Fruit fly (Drosophila melanogaster): ENCODE measurements around the gene Arp6.

Gene Arp6

dm6 chrX:15737110-15737509, at the start of gene Arp6:
Gene Arp6, minus strand, starts transcription at chrX:15737120.
- no peak for TF ChIP-seq bab1 (GFP tag; optimal IDR thresholded peaks at IDR 0.05)
- no peak for TF ChIP-seq CG12768 (GFP tag; optimal IDR thresholded peaks at IDR 0.05)
- TF ChIP-seq CG5204 (GFP tag; optimal IDR thresholded peaks at IDR 0.05), result no peak
- TF ChIP-seq CG7101 (tag; optimal IDR thresholded peaks at IDR 0.05), result no peak
- TF ChIP-seq Clk (GFP tag; optimal IDR thresholded peaks at IDR 0.05), result no peak
- no peak for TF ChIP-seq CG33017 (tag; optimal IDR thresholded peaks at IDR 0.05)
- TF ChIP-seq CG11617 (GFP tag; optimal IDR thresholded peaks at IDR 0.05), result no peak
- no peak for TF ChIP-seq CG14711 (tag; optimal IDR thresholded peaks at IDR 0.05)
- no peak for TF ChIP-seq pad (GFP tag; optimal IDR thresholded peaks at IDR 0.05)
- no peak for TF ChIP-seq Hr96 (GFP tag; optimal IDR thresholded peaks at IDR 0.05)
- no peak for TF ChIP-seq tj (GFP tag; optimal IDR thresholded peaks at IDR 0.05)
- TF ChIP-seq Mnt (GFP tag; optimal IDR thresholded peaks at IDR 0.05), result no peak
- TF ChIP-seq ovo (GFP tag; optimal IDR thresholded peaks at IDR 0.05), result no peak
- TF ChIP-seq Crg-1 (GFP tag; optimal IDR thresholded peaks at IDR 0.05), result no peak
- no peak for TF ChIP-seq cnc (optimal IDR thresholded peaks at IDR 0.05)
- no peak for TF ChIP-seq CG7045 (GFP tag; optimal IDR thresholded peaks at IDR 0.05)
- no peak for TF ChIP-seq toe (GFP tag; optimal IDR thresholded peaks at IDR 0.05)
- no peak for TF ChIP-seq cic (GFP tag; optimal IDR thresholded peaks at IDR 0.05)
- no peak for TF ChIP-seq CG1620 (GFP tag; optimal IDR thresholded peaks at IDR 0.05)

- no peak for TF ChIP-seq CG14711 (tag; optimal IDR thresholded peaks at IDR 0.05)
- no peak for TF ChIP-seq CG5204 (GFP tag; optimal IDR thresholded peaks at IDR 0.05)
- no peak for TF ChIP-seq cnc (optimal IDR thresholded peaks at IDR 0.05)
- no peak for TF ChIP-seq Crg-1 (GFP tag; optimal IDR thresholded peaks at IDR 0.05)
- TF ChIP-seq pad (GFP tag; optimal IDR thresholded peaks at IDR 0.05), result no peak
- no peak for TF ChIP-seq Clk (GFP tag; optimal IDR thresholded peaks at IDR 0.05)
- no peak for TF ChIP-seq CG11617 (GFP tag; optimal IDR thresholded peaks at IDR 0.05)
- no peak for TF ChIP-seq CG7101 (tag; optimal IDR thresholded peaks at IDR 0.05)
- TF ChIP-seq CG33017 (tag; optimal IDR thresholded peaks at IDR 0.05), result no peak
- no peak for TF ChIP-seq CG12768 (GFP tag; optimal IDR thresholded peaks at IDR 0.05)
- no peak for TF ChIP-seq cic (GFP tag; optimal IDR thresholded peaks at IDR 0.05)
- TF ChIP-seq Mnt (GFP tag; optimal IDR thresholded peaks at IDR 0.05), result no peak
- no peak for TF ChIP-seq tj (GFP tag; optimal IDR thresholded peaks at IDR 0.05)
- no peak for TF ChIP-seq CG1620 (GFP tag; optimal IDR thresholded peaks at IDR 0.05)
- TF ChIP-seq toe (GFP tag; optimal IDR thresholded peaks at IDR 0.05), result no peak
- no peak for TF ChIP-seq Hr96 (GFP tag; optimal IDR thresholded peaks at IDR 0.05)
Measured at dm6 chrX:15786242-15786641, 49.3 kb upstream of the Arp6 start.

- TF ChIP-seq bab1 (GFP tag; optimal IDR thresholded peaks at IDR 0.05) (peak; percentile 45), pad (GFP tag; optimal IDR thresholded peaks at IDR 0.05) (no peak)
Measured at dm6 chrX:15785429-15786239, 48.7 kb upstream of the Arp6 start, which contains the start of the genes Paf-AHalpha and mRpS30. Gene Paf-AHalpha, minus strand, starts transcription at chrX:15785583. Gene mRpS30, plus strand, starts transcription at chrX:15786047.

dm6 chrX:15783610-15784009, 46.7 kb upstream of the Arp6 start, which contains the start of gene Efhc1.1:
Gene Efhc1.1, minus strand, starts transcription at chrX:15783710.
- TF ChIP-seq Crg-1 (GFP tag; optimal IDR thresholded peaks at IDR 0.05) (no peak), CG12768 (GFP tag; optimal IDR thresholded peaks at IDR 0.05) (no peak), Mnt (GFP tag; optimal IDR thresholded peaks at IDR 0.05) (no peak), CG33017 (tag; optimal IDR thresholded peaks at IDR 0.05) (no peak), pad (GFP tag; optimal IDR thresholded peaks at IDR 0.05) (no peak), CG5204 (GFP tag; optimal IDR thresholded peaks at IDR 0.05) (no peak), Clk (GFP tag; optimal IDR thresholded peaks at IDR 0.05) (no peak), kay (GFP tag; ENCODE audit: borderline replicate concordance) (no peak), bab1 (GFP tag; optimal IDR thresholded peaks at IDR 0.05) (no peak), cnc (optimal IDR thresholded peaks at IDR 0.05) (no peak), toe (GFP tag; optimal IDR thresholded peaks at IDR 0.05) (no peak), CG11617 (GFP tag; optimal IDR thresholded peaks at IDR 0.05) (no peak), Hr96 (GFP tag; optimal IDR thresholded peaks at IDR 0.05) (no peak), tj (GFP tag; optimal IDR thresholded peaks at IDR 0.05) (no peak), CG14711 (tag; optimal IDR thresholded peaks at IDR 0.05) (no peak), ovo (GFP tag; optimal IDR thresholded peaks at IDR 0.05) (no peak), CG7101 (tag; optimal IDR thresholded peaks at IDR 0.05) (no peak), CG7045 (GFP tag; optimal IDR thresholded peaks at IDR 0.05) (no peak), CG1620 (GFP tag; optimal IDR thresholded peaks at IDR 0.05) (no peak), cic (GFP tag; optimal IDR thresholded peaks at IDR 0.05) (no peak)

- TF ChIP-seq CG11617 (GFP tag; optimal IDR thresholded peaks at IDR 0.05) (no peak), tj (GFP tag; optimal IDR thresholded peaks at IDR 0.05) (no peak), Mnt (GFP tag; optimal IDR thresholded peaks at IDR 0.05) (no peak), Hr96 (GFP tag; optimal IDR thresholded peaks at IDR 0.05) (no peak), cnc (optimal IDR thresholded peaks at IDR 0.05) (no peak), kay (GFP tag; ENCODE audit: borderline replicate concordance) (no peak), CG33017 (tag; optimal IDR thresholded peaks at IDR 0.05) (no peak), Crg-1 (GFP tag; optimal IDR thresholded peaks at IDR 0.05) (no peak), CG14711 (tag; optimal IDR thresholded peaks at IDR 0.05) (no peak), cic (GFP tag; optimal IDR thresholded peaks at IDR 0.05) (no peak), pad (GFP tag; optimal IDR thresholded peaks at IDR 0.05) (no peak), CG7045 (GFP tag; optimal IDR thresholded peaks at IDR 0.05) (no peak), CG1620 (GFP tag; optimal IDR thresholded peaks at IDR 0.05) (no peak), ovo (GFP tag; optimal IDR thresholded peaks at IDR 0.05) (no peak), CG12768 (GFP tag; optimal IDR thresholded peaks at IDR 0.05) (no peak), toe (GFP tag; optimal IDR thresholded peaks at IDR 0.05) (no peak), CG5204 (GFP tag; optimal IDR thresholded peaks at IDR 0.05) (no peak)
Measured at dm6 chrX:15778846-15779245, 41.9 kb upstream of the Arp6 start, which contains the start of gene CG43673. Gene CG43673, plus strand, starts transcription at chrX:15779146.
